Worm (Caenorhabditis elegans) whole organism, late embryonic: ENCODE measurements around the gene Y70C5B.2.

Source experiments
- ets-4 ChIP-seq: sonication (generic microtip); optimal IDR thresholded peaks from 2 replicates; lab custom pipeline; 2016; ENCODE audit warnings: missing genetic modification characterization, missing compliant biosample characterization
- gmeb-2 ChIP-seq: sonication (generic microtip); optimal IDR thresholded peaks from 2 replicates; lab custom pipeline; 2016; ENCODE audit warnings: missing genetic modification characterization, inconsistent platforms, missing compliant biosample characterization
- hlh-6 ChIP-seq: sonication (generic microtip); optimal IDR thresholded peaks from 2 replicates; lab custom pipeline; 2016; ENCODE audit warnings: missing genotype, missing genetic modification characterization, missing compliant biosample characterization
- unc-86 ChIP-seq: sonication (generic microtip); optimal IDR thresholded peaks from 2 replicates; lab custom pipeline; 2016; ENCODE audit warnings: missing genetic modification characterization, missing compliant biosample characterization

- TF ChIP-seq unc-86 (no peak), gmeb-2 (no peak), hlh-6 (tag; lab: Kevin White, UChicago) (no peak), ets-4 (no peak)
Measured at ce11 chrV:16687227-16687626, 26.5 kb upstream of the Y70C5B.2 start, which contains the start of gene srz-102.
